Worm (Caenorhabditis elegans): ENCODE results near the gene srlf-17.

srlf-17 gene

DNA sequence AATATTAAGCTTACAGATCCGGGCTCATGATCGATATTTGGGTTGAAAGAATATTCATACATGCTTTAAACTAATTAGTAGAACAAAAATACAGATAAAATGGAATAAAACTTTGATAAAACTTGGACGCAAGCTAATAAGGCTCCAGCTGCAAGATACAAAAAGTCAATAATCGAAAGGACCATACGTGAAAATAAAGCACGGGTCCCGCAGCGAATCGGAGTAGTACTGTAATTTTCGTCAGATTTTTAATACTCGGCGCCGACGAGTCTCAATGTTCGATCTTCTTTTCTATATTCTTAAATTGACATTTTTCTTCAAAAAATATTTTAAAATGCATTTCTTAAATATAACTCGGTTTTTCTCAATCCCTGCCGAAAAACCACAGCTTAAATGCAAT lies 22.2 kb upstream of the srlf-17 start, which contains the start of gene spo-11 (continued):
- no peak for TF ChIP-seq snpc-4 (GFP tag; optimal IDR thresholded peaks at IDR 0.05)
- TF ChIP-seq snpc-4 (tag; optimal IDR thresholded peaks at IDR 0.05), result no peak
- no peak for TF ChIP-seq B0019.2 (GFP tag; conservative IDR thresholded peaks at IDR 0.05)
- peak; percentile 94 for TF ChIP-seq lsl-1 (GFP tag; optimal IDR thresholded peaks at IDR 0.05)
- no peak for TF ChIP-seq F52B5.7 (tag; optimal IDR thresholded peaks at IDR 0.05)
- TF ChIP-seq aptf-2 (GFP tag; conservative IDR thresholded peaks at IDR 0.05), result no peak
- TF ChIP-seq let-526 (GFP tag; IDR thresholded peaks at IDR 0.05), result no peak
- no peak for TF ChIP-seq fkh-3 (tag; optimal IDR thresholded peaks at IDR 0.05)
- no peak for TF ChIP-seq attf-3 (GFP tag; conservative IDR thresholded peaks at IDR 0.05)
- no peak for TF ChIP-seq rec-8 (tag; optimal IDR thresholded peaks at IDR 0.05)
- no peak for TF ChIP-seq ztf-22 (GFP tag; optimal IDR thresholded peaks at IDR 0.05)
- TF ChIP-seq rcor-1 (GFP tag; IDR thresholded peaks at IDR 0.05), result no peak
- no peak for TF ChIP-seq attf-5 (GFP tag; optimal IDR thresholded peaks at IDR 0.05)
- TF ChIP-seq mes-4 (tag; optimal IDR thresholded peaks at IDR 0.05), result no peak
- TF ChIP-seq tbp1 (GFP tag; optimal IDR thresholded peaks at IDR 0.05), result no peak
- no peak for TF ChIP-seq C17E4.6 (GFP tag; IDR thresholded peaks at IDR 0.05)
- TF ChIP-seq F37B4.10 (GFP tag; IDR thresholded peaks at IDR 0.05), result no peak
- peak; percentile 5 for TF ChIP-seq efl-1 (GFP tag; optimal IDR thresholded peaks at IDR 0.05)
- no peak for TF ChIP-seq him-1 (tag; optimal IDR thresholded peaks at IDR 0.05)
- TF ChIP-seq ceh-40 (GFP tag; IDR thresholded peaks at IDR 0.05), result no peak
- peak; percentile 2 for TF ChIP-seq lin-54 (GFP tag; optimal IDR thresholded peaks at IDR 0.05)
- peak; percentile 48 for TF ChIP-seq madf-8 (GFP tag; conservative IDR thresholded peaks at IDR 0.05)
- TF ChIP-seq F39B2.1 (GFP tag; IDR thresholded peaks at IDR 0.05), result no peak
- no peak for TF ChIP-seq bed-2 (GFP tag; IDR thresholded peaks at IDR 0.05)
- TF ChIP-seq D2030.7 (GFP tag; IDR thresholded peaks at IDR 0.05), result 0 out of 2 replicates have a peak, but pooled peaks have one; percentile 18
- TF ChIP-seq dpff-1 (tag; optimal IDR thresholded peaks at IDR 0.05), result no peak
- peak; percentile 83 for TF ChIP-seq xnd-1 (tag; optimal IDR thresholded peaks at IDR 0.05)
- TF ChIP-seq K11D2.4 (GFP tag; IDR thresholded peaks at IDR 0.05), result no peak
- no peak for TF ChIP-seq dpl-1 (GFP tag; optimal IDR thresholded peaks at IDR 0.05)
- no peak for TF ChIP-seq unc-130 (GFP tag; optimal IDR thresholded peaks at IDR 0.05)
- no peak for TF ChIP-seq ekl-4 (GFP tag; IDR thresholded peaks at IDR 0.05)
- TF ChIP-seq ztf-6 (GFP tag; IDR thresholded peaks at IDR 0.05), result no peak
- TF ChIP-seq somi-1 (GFP tag; optimal IDR thresholded peaks at IDR 0.05), result no peak
- TF ChIP-seq K12H6.12 (tag; optimal IDR thresholded peaks at IDR 0.05), result no peak
- TF ChIP-seq F57C9.4 (tag; optimal IDR thresholded peaks at IDR 0.05), result no peak
- TF ChIP-seq madf-6 (GFP tag; IDR thresholded peaks at IDR 0.05), result peak; percentile 90
- TF ChIP-seq bed-1 (GFP tag; IDR thresholded peaks at IDR 0.05), result no peak
- no peak for TF ChIP-seq madf-3 (GFP tag; IDR thresholded peaks at IDR 0.05)
- TF ChIP-seq hsf-1 (GFP tag; IDR thresholded peaks at IDR 0.05), result no peak
- no peak for TF ChIP-seq Y95B8A.8 (GFP tag; IDR thresholded peaks at IDR 0.05)
- TF ChIP-seq ZK185.1 (tag; optimal IDR thresholded peaks at IDR 0.05; ENCODE audit: poor library complexity, severe bottlenecking), result no peak
- TF ChIP-seq lsy-27 (tag; optimal IDR thresholded peaks at IDR 0.05; ENCODE audit: borderline replicate concordance, insufficient read depth), result no peak
- peak; percentile 92 for TF ChIP-seq F33H1.4 (GFP tag; IDR thresholded peaks at IDR 0.05)
- no peak for TF ChIP-seq lag-1 (GFP tag; IDR thresholded peaks at IDR 0.05)
- TF ChIP-seq mel-28 (tag; optimal IDR thresholded peaks at IDR 0.05; ENCODE audit: borderline replicate concordance), result no peak
